Worm (Caenorhabditis elegans) whole organism, L4 larva: ENCODE data around the gene spin-3.

Experiments used
- F26F4.8 ChIP-seq: fragments of 200-800 bp; sonication (Bioruptor generic); conservative IDR thresholded peaks from 2 replicates; pipeline ENCODE4 v1.3.6; 2022; ENCODE audit warnings: missing genetic modification characterization, missing compliant biosample characterization
- R02D3.7 ChIP-seq: fragments of 150-350 bp; sonication (generic microtip); optimal IDR thresholded peaks from 3 replicates; lab custom pipeline; 2014; ENCODE audit warnings: missing biosample characterization, missing genetic modification characterization
- T26A8.4 ChIP-seq: fragments of 200-800 bp; sonication (Bioruptor generic); IDR thresholded peaks from 2 replicates; pipeline ENCODE4 v1.3.6; 2022; ENCODE audit warnings: missing genetic modification characterization, missing compliant biosample characterization
- Y105C5A.15 ChIP-seq: fragments of 200-800 bp; sonication (Bioruptor generic); IDR thresholded peaks from 2 replicates; pipeline ENCODE4 v1.3.6; 2022; ENCODE audit warnings: missing genetic modification characterization, missing compliant biosample characterization
- Y48G9A.11 ChIP-seq: fragments of 200-800 bp; sonication (Bioruptor generic); IDR thresholded peaks from 2 replicates; pipeline ENCODE4 v1.3.6; 2022; ENCODE audit warnings: missing genetic modification reagents, missing genetic modification characterization, missing compliant biosample characterization
- Y5F2A.4 ChIP-seq: fragments of 200-800 bp; sonication (Bioruptor generic); optimal IDR thresholded peaks from 2 replicates; lab custom pipeline; 2018; ENCODE audit warnings: mild to moderate bottlenecking, missing genetic modification characterization, missing compliant biosample characterization
- Y75B8A.6 ChIP-seq: fragments of 200-800 bp; sonication (Bioruptor generic); IDR thresholded peaks from 2 replicates; pipeline ENCODE4 v1.3.6; 2022; ENCODE audit warnings: missing genetic modification reagents, missing genetic modification characterization, missing compliant biosample characterization
- aha-1 ChIP-seq: fragments of 150-350 bp; peaks from one replicate; lab custom pipeline; 2014; ENCODE audit warnings: missing biosample characterization, missing genetic modification characterization
- ama-1 ChIP-seq: fragments of 150-350 bp; optimal IDR thresholded peaks from 2 replicates; lab custom pipeline; 2014; ENCODE audit warnings: inconsistent platforms, mixed read lengths
- ceh-62 ChIP-seq: sonication (generic microtip); optimal IDR thresholded peaks from 2 replicates; lab custom pipeline; 2017; ENCODE audit warnings: missing biosample characterization, missing genetic modification characterization
- ces-1 ChIP-seq: fragments of 150-350 bp; sonication (generic microtip); optimal IDR thresholded peaks from 4 replicates; lab custom pipeline; 2014; ENCODE audit warnings: missing biosample characterization, missing genetic modification reagents, missing genetic modification characterization
- daf-16 ChIP-seq, 3 experiments: sonication (generic microtip); optimal IDR thresholded peaks; 2 replicates each; lab custom pipeline; 2016 to 2017; ENCODE audit warnings: missing genetic modification characterization in 3 of 3, missing genetic modification reagents in 3 of 3, mild to moderate bottlenecking in 2 of 3, missing compliant biosample characterization in 2 of 3, missing biosample characterization in 1 of 3, moderate library complexity in 1 of 3
- dve-1 ChIP-seq: sonication (generic microtip); optimal IDR thresholded peaks from 2 replicates; lab custom pipeline; 2017; ENCODE audit warnings: antibody characterized with exemption, mild to moderate bottlenecking, missing genetic modification characterization, missing compliant biosample characterization; ENCODE audit not compliant: insufficient read depth
- gei-8 ChIP-seq: fragments of 200-800 bp; sonication (Bioruptor generic); optimal IDR thresholded peaks from 2 replicates; lab custom pipeline; 2018; ENCODE audit warnings: mild to moderate bottlenecking, missing genetic modification characterization, missing compliant biosample characterization
- hlh-11 ChIP-seq: fragments of 200-800 bp; sonication (Bioruptor generic); optimal IDR thresholded peaks from 2 replicates; lab custom pipeline; 2018; ENCODE audit warnings: mild to moderate bottlenecking, missing genetic modification characterization, missing compliant biosample characterization
- hlh-30 ChIP-seq: sonication (generic microtip); optimal IDR thresholded peaks from 2 replicates; lab custom pipeline; 2017; ENCODE audit warnings: antibody characterized with exemption, mild to moderate bottlenecking, missing genetic modification characterization, missing compliant biosample characterization; ENCODE audit not compliant: insufficient read depth
- hmg-1.1 ChIP-seq: fragments of 200-800 bp; sonication (Bioruptor generic); IDR thresholded peaks from 2 replicates; pipeline ENCODE4 v1.3.6; 2022; ENCODE audit warnings: missing genetic modification reagents, missing genetic modification characterization, missing compliant biosample characterization
- lim-7 ChIP-seq: fragments of 200-800 bp; sonication (Bioruptor generic); IDR thresholded peaks from 2 replicates; pipeline ENCODE4 v1.3.6; 2022; ENCODE audit warnings: missing genetic modification characterization, missing compliant biosample characterization
- lin-15B ChIP-seq: fragments of 150-350 bp; sonication (generic microtip); optimal IDR thresholded peaks from 3 replicates; lab custom pipeline; 2014; ENCODE audit warnings: missing biosample characterization, missing genetic modification characterization
- lin-29 ChIP-seq: fragments of 200-800 bp; sonication (Bioruptor generic); IDR thresholded peaks from 2 replicates; pipeline ENCODE4 v1.3.6; 2022; ENCODE audit warnings: missing genetic modification reagents, missing genetic modification characterization, missing compliant biosample characterization
- mdl-1 ChIP-seq, 2 experiments: fragments of 150-350 bp in 1 of 2; sonication (generic microtip) in 1 of 2; optimal IDR thresholded peaks; 2 replicates each; lab custom pipeline; 2014 to 2017; ENCODE audit warnings: missing biosample characterization in 2 of 2, missing genetic modification characterization in 2 of 2
- nhr-10 ChIP-seq: fragments of 150-350 bp; optimal IDR thresholded peaks from 2 replicates; lab custom pipeline; 2014; ENCODE audit warnings: missing biosample characterization, missing genetic modification characterization
- nhr-102 ChIP-seq: sonication (generic microtip); optimal IDR thresholded peaks from 2 replicates; lab custom pipeline; 2016; ENCODE audit warnings: mild to moderate bottlenecking, missing genetic modification characterization, moderate library complexity, missing compliant biosample characterization
- nhr-237 ChIP-seq: sonication (generic microtip); optimal IDR thresholded peaks from 2 replicates; lab custom pipeline; 2017; ENCODE audit warnings: missing biosample characterization, missing genetic modification characterization
- nhr-28 ChIP-seq: fragments of 150-350 bp; optimal IDR thresholded peaks from 2 replicates; lab custom pipeline; 2014; ENCODE audit warnings: missing biosample characterization, missing genetic modification characterization
- nhr-6 ChIP-seq: fragments of 150-350 bp; optimal IDR thresholded peaks from 2 replicates; lab custom pipeline; 2014; ENCODE audit warnings: missing biosample characterization, missing genetic modification characterization
- nhr-77 ChIP-seq: fragments of 150-350 bp; optimal IDR thresholded peaks from 2 replicates; lab custom pipeline; 2014; ENCODE audit warnings: missing biosample characterization, missing genetic modification characterization
- php-3 ChIP-seq: fragments of 200-800 bp; sonication (Bioruptor generic); IDR thresholded peaks from 2 replicates; pipeline ENCODE4 v1.3.6; 2022; ENCODE audit warnings: missing genetic modification reagents, missing genetic modification characterization, missing compliant biosample characterization
- pqm-1 ChIP-seq: sonication (generic microtip); optimal IDR thresholded peaks from 2 replicates; lab custom pipeline; 2017; ENCODE audit warnings: missing biosample characterization, missing genetic modification characterization
- saeg-2 ChIP-seq: fragments of 200-800 bp; sonication (Bioruptor generic); IDR thresholded peaks from 2 replicates; pipeline ENCODE4 v1.3.6; 2022; ENCODE audit warnings: missing genetic modification reagents, missing genetic modification characterization, missing compliant biosample characterization
- snpc-4 ChIP-seq: fragments of 150-350 bp; optimal IDR thresholded peaks from 2 replicates; lab custom pipeline; 2014; ENCODE audit warnings: missing biosample characterization, missing genetic modification characterization
- unc-39 ChIP-seq: sonication (generic microtip); optimal IDR thresholded peaks from 2 replicates; lab custom pipeline; 2017; ENCODE audit warnings: missing biosample characterization, missing genetic modification characterization
- vab-7 ChIP-seq: fragments of 200-800 bp; sonication (Bioruptor generic); IDR thresholded peaks from 2 replicates; pipeline ENCODE4 v1.3.6; 2022; ENCODE audit warnings: missing genetic modification reagents, missing genetic modification characterization, missing compliant biosample characterization
- zfp-2 ChIP-seq: sonication (generic microtip); optimal IDR thresholded peaks from 2 replicates; lab custom pipeline; 2016; ENCODE audit warnings: mild to moderate bottlenecking, missing genetic modification characterization, missing compliant biosample characterization

The spin-3 gene

ce11 chrX:13129949-13130348 is at the start of gene spin-3:
TSS of gene spin-3 (plus strand) at chrX:13130249.
- TF ChIP-seq ces-1 (GFP tag; lab: Kevin White, UChicago) (no peak), nhr-77 (no peak), php-3 (GFP tag; lab: Robert Waterston, UW) (0 out of 2 replicates have a peak, but pooled peaks have one; percentile 24), daf-16 (GFP tag; optimal IDR thresholded peaks at IDR 0.05; lab: Kevin White, UChicago) (no peak), daf-16 (tag; optimal IDR thresholded peaks at IDR 0.05; lab: Kevin White, UChicago) (peak; percentile 20), dve-1 (tag; lab: Kevin White, UChicago) (peak; percentile 33)

ce11 chrX:13082326-13082725 is 47.7 kb upstream of the spin-3 start, which contains the start of gene str-10:
TSS of gene str-10 (plus strand) at chrX:13082626.
- no peak for TF ChIP-seq Y75B8A.6 (GFP tag; lab: Robert Waterston, UW)
- TF ChIP-seq hmg-1.1 (GFP tag; lab: Robert Waterston, UW), result no peak
- no peak for TF ChIP-seq snpc-4 (tag; lab: Kevin White, UChicago)
- TF ChIP-seq unc-39 (tag; lab: Kevin White, UChicago), result no peak
- TF ChIP-seq zfp-2 (tag; lab: Kevin White, UChicago), result no peak
- TF ChIP-seq R02D3.7 (tag; lab: Kevin White, UChicago), result no peak
- TF ChIP-seq T26A8.4, result no peak
- no peak for TF ChIP-seq vab-7 (GFP tag; lab: Robert Waterston, UW)
- TF ChIP-seq saeg-2 (GFP tag; lab: Robert Waterston, UW), result no peak
- TF ChIP-seq Y5F2A.4 (GFP tag; lab: Kevin White, UChicago), result no peak
- no peak for TF ChIP-seq Y48G9A.11 (GFP tag; lab: Robert Waterston, UW)
- TF ChIP-seq hlh-11, result no peak
- no peak for TF ChIP-seq nhr-102 (tag; lab: Kevin White, UChicago)
- no peak for TF ChIP-seq nhr-237 (tag; lab: Kevin White, UChicago)

ce11 chrX:13084273-13084672 is 45.8 kb upstream of the spin-3 start, which contains the start of gene R03G8.1:
TSS of gene R03G8.1 (plus strand) at chrX:13084573.
- TF ChIP-seq nhr-10 (tag; lab: Kevin White, UChicago) (no peak), Y5F2A.4 (GFP tag; lab: Kevin White, UChicago) (no peak), mdl-1 (tag; optimal IDR thresholded peaks at IDR 0.05; lab: Kevin White, UChicago) (no peak), lin-29 (GFP tag; lab: Robert Waterston, UW) (no peak), F26F4.8 (no peak), ceh-62 (tag; lab: Kevin White, UChicago) (no peak), Y105C5A.15 (GFP tag; lab: Robert Waterston, UW) (no peak), nhr-6 (tag; lab: Kevin White, UChicago) (no peak), Y48G9A.11 (GFP tag; lab: Robert Waterston, UW) (no peak), ama-1 (lab: Kevin White, UChicago) (no peak), R02D3.7 (tag; lab: Kevin White, UChicago) (no peak)

- TF ChIP-seq lin-15B (tag; lab: Kevin White, UChicago) (no peak), aha-1 (peak; percentile 52), nhr-28 (tag; lab: Kevin White, UChicago) (peak; percentile 23), gei-8 (GFP tag; lab: Kevin White, UChicago) (no peak), daf-16 (GFP tag; optimal IDR thresholded peaks at IDR 0.05; lab: Kevin White, UChicago) (no peak), daf-16 (tag; optimal IDR thresholded peaks at IDR 0.05; lab: Kevin White, UChicago) (peak; percentile 84), lim-7 (GFP tag; lab: Robert Waterston, UW) (no peak), pqm-1 (tag; lab: Kevin White, UChicago) (peak; percentile 71)
These were observed 41.5 kb upstream of the spin-3 start for ce11 chrX:13088539-13088938.

ce11 chrX:13090665-13091064 is 39.4 kb upstream of the spin-3 start, which contains the start of gene R03G8.3:
TSS of gene R03G8.3 (plus strand) at chrX:13090965.
- peak; percentile 0 for TF ChIP-seq pqm-1 (tag; lab: Kevin White, UChicago)
- TF ChIP-seq hlh-30 (tag; lab: Kevin White, UChicago), result no peak
- TF ChIP-seq, all 104 proteins: peak for 1
